Fruit fly (Drosophila melanogaster): ENCODE results near the gene CG32982.
A peak's percentile ranks its signal among the peaks of the same experiment; 100 is the strongest.

The CG32982 gene

dm6 chr2L:9179285-9179684, 53.7 kb downstream of the CG32982 start:
- TF ChIP-seq CG14441 (GFP tag; IDR thresholded peaks at IDR 0.05) (peak; percentile 36; the same call in 1 of the 2 replicates), Ravus (GFP tag; IDR thresholded peaks at IDR 0.05) (no peak), Pdp1 (GFP tag; optimal IDR thresholded peaks at IDR 0.05) (peak in 1 of 2 experiments; percentile 83), CG3281 (GFP tag; optimal IDR thresholded peaks at IDR 0.05) (peak; percentile 17), sd (tag; optimal IDR thresholded peaks at IDR 0.05) (peak; percentile 71), nom (GFP tag; optimal IDR thresholded peaks at IDR 0.05) (peak; percentile 7), CG2199 (GFP tag; IDR thresholded peaks at IDR 0.05) (peak; percentile 84; the same call in 1 of the 3 replicates), sens (GFP tag) (peak; percentile 2), Trl (optimal IDR thresholded peaks at IDR 0.05) (peak; percentile 51 to 72), Trl (GFP tag; optimal IDR thresholded peaks at IDR 0.05) (no peak), gro (GFP tag; optimal IDR thresholded peaks at IDR 0.05) (peak; percentile 43), pfk (GFP tag; optimal IDR thresholded peaks at IDR 0.05) (peak; percentile 69), sob (GFP tag; IDR thresholded peaks at IDR 0.05) (peak; percentile 25; the same call in 1 of the 2 replicates), Atf6 (GFP tag; IDR thresholded peaks at IDR 0.05) (peak; percentile 16; the same call in 1 of the 2 replicates), CrebB (tag; optimal IDR thresholded peaks at IDR 0.05) (peak; percentile 35), mirr (GFP tag; optimal IDR thresholded peaks at IDR 0.05) (peak; percentile 85), CG3847 (GFP tag; IDR thresholded peaks at IDR 0.05) (no peak), Eip74EF (GFP tag; optimal IDR thresholded peaks at IDR 0.05) (peak in 1 of 2 experiments; percentile 53), Ets65A (GFP tag) (no peak), slbo (GFP tag; IDR thresholded peaks at IDR 0.05) (no peak), cg (GFP tag; optimal IDR thresholded peaks at IDR 0.05) (peak; percentile 67), HmgZ (tag; optimal IDR thresholded peaks at IDR 0.05) (peak; percentile 58), CG13894 (tag; optimal IDR thresholded peaks at IDR 0.05) (peak; percentile 18), sug (tag; optimal IDR thresholded peaks at IDR 0.05) (peak; percentile 91), Adf1 (GFP tag; IDR thresholded peaks at IDR 0.05) (peak; percentile 38; the same call in 1 of the 2 replicates), vfl (GFP tag; optimal IDR thresholded peaks at IDR 0.05) (no peak), exex (tag; optimal IDR thresholded peaks at IDR 0.05) (peak; percentile 97), GATAe (GFP tag; conservative IDR thresholded peaks at IDR 0.05) (peak; percentile 81), B-H2 (GFP tag; optimal IDR thresholded peaks at IDR 0.05) (peak; percentile 56), CG5953 (GFP tag; IDR thresholded peaks at IDR 0.05) (no peak), CG15479 (GFP tag; optimal IDR thresholded peaks at IDR 0.05) (peak; percentile 51), al (GFP tag; IDR thresholded peaks at IDR 0.05) (no peak), D19B (GFP tag; optimal IDR thresholded peaks at IDR 0.05) (no peak), Nf-YC (tag; optimal IDR thresholded peaks at IDR 0.05) (peak; percentile 24), CG7987 (GFP tag; optimal IDR thresholded peaks at IDR 0.05) (peak; percentile 36), Dad (GFP tag; optimal IDR thresholded peaks at IDR 0.05) (no peak), corto (GFP tag; optimal IDR thresholded peaks at IDR 0.05) (peak; percentile 16), Hmr (GFP tag; optimal IDR thresholded peaks at IDR 0.05) (peak; percentile 44), rib (GFP tag; IDR thresholded peaks at IDR 0.05) (peak; percentile 49; the same call in 1 of the 2 replicates), chinmo (GFP tag; IDR thresholded peaks at IDR 0.05; ENCODE audit: partially characterized antibody) (peak; percentile 87; the same call in 2 of the 4 replicates), CG12071 (GFP tag; optimal IDR thresholded peaks at IDR 0.05) (no peak), CG11696 (GFP tag; IDR thresholded peaks at IDR 0.05) (peak; percentile 40; the same call in 1 of the 2 replicates), Jarid2 (GFP tag; optimal IDR thresholded peaks at IDR 0.05) (peak; percentile 10), stc (GFP tag; IDR thresholded peaks at IDR 0.05) (no peak), grn (GFP tag; optimal IDR thresholded peaks at IDR 0.05) (peak; percentile 65), slou (GFP tag; optimal IDR thresholded peaks at IDR 0.05) (no peak), grau (tag; optimal IDR thresholded peaks at IDR 0.05) (peak; percentile 94), CG34376 (GFP tag; optimal IDR thresholded peaks at IDR 0.05) (peak; percentile 89), az2 (GFP tag; optimal IDR thresholded peaks at IDR 0.05) (no peak), CG10543 (GFP tag; optimal IDR thresholded peaks at IDR 0.05) (peak; percentile 68), CG17359 (tag; optimal IDR thresholded peaks at IDR 0.05) (no peak)

All from whole organism, embryonic.